Worm (Caenorhabditis elegans) whole organism, mixed stage, embryonic: ENCODE data around the gene psd-1.

Source experiments
- blmp-1 ChIP-seq: fragments of 150-350 bp; optimal IDR thresholded peaks from 2 replicates; lab custom pipeline; 2014; ENCODE audit warnings: missing biosample characterization, missing genetic modification characterization
- ceh-39 ChIP-seq: fragments of 150-350 bp; optimal IDR thresholded peaks from 2 replicates; lab custom pipeline; 2014; ENCODE audit warnings: missing biosample characterization, missing genetic modification characterization
- ceh-43 ChIP-seq: fragments of 200-800 bp; sonication (Bioruptor generic); optimal IDR thresholded peaks from 2 replicates; lab custom pipeline; 2018; ENCODE audit warnings: mild to moderate bottlenecking, missing genetic modification characterization, moderate library complexity, missing compliant biosample characterization
- ceh-83 ChIP-seq: fragments of 200-800 bp; sonication (Bioruptor generic); optimal IDR thresholded peaks from 2 replicates; lab custom pipeline; 2018; ENCODE audit warnings: mild to moderate bottlenecking, missing genetic modification characterization, missing compliant biosample characterization
- ces-1 ChIP-seq: fragments of 150-350 bp; optimal IDR thresholded peaks from 2 replicates; lab custom pipeline; 2014; ENCODE audit warnings: missing biosample characterization, missing genetic modification reagents, missing genetic modification characterization
- cnd-1 ChIP-seq: fragments of 200-800 bp; sonication (Bioruptor generic); optimal IDR thresholded peaks from 2 replicates; lab custom pipeline; 2018; ENCODE audit warnings: mild to moderate bottlenecking, missing genetic modification characterization, missing compliant biosample characterization
- drap-1 ChIP-seq: fragments of 200-800 bp; sonication (Bioruptor generic); optimal IDR thresholded peaks from 3 replicates; lab custom pipeline; 2018; ENCODE audit warnings: mild to moderate bottlenecking, missing genetic modification characterization, missing compliant biosample characterization
- elt-1 ChIP-seq: sonication (generic microtip); optimal IDR thresholded peaks from 2 replicates; lab custom pipeline; 2017; ENCODE audit warnings: missing genetic modification characterization, mild to moderate bottlenecking, missing compliant biosample characterization, antibody characterized with exemption, moderate library complexity, borderline replicate concordance; ENCODE audit not compliant: insufficient read depth
- elt-3 ChIP-seq: fragments of 150-350 bp; optimal IDR thresholded peaks from 2 replicates; lab custom pipeline; 2014; ENCODE audit warnings: missing biosample characterization, missing genetic modification characterization
- flh-1 ChIP-seq: fragments of 200-800 bp; sonication (Bioruptor generic); optimal IDR thresholded peaks from 2 replicates; lab custom pipeline; 2018; ENCODE audit warnings: mild to moderate bottlenecking, missing genetic modification characterization, moderate library complexity, missing compliant biosample characterization
- ham-2 ChIP-seq: fragments of 200-800 bp; sonication (Bioruptor generic); optimal IDR thresholded peaks from 2 replicates; lab custom pipeline; 2018; ENCODE audit warnings: mild to moderate bottlenecking, missing genetic modification characterization, missing compliant biosample characterization
- hlh-1 ChIP-seq: fragments of 150-350 bp; optimal IDR thresholded peaks from 2 replicates; lab custom pipeline; 2014; ENCODE audit warnings: missing biosample characterization, missing genetic modification reagents, missing genetic modification characterization
- lin-13 ChIP-seq: fragments of 150-350 bp; optimal IDR thresholded peaks from 2 replicates; lab custom pipeline; 2014; ENCODE audit warnings: missing biosample characterization, missing genetic modification characterization
- lin-32 ChIP-seq: fragments of 200-800 bp; sonication (Bioruptor generic); optimal IDR thresholded peaks from 2 replicates; lab custom pipeline; 2018; ENCODE audit warnings: mild to moderate bottlenecking, missing genetic modification characterization, missing compliant biosample characterization
- lsy-2 ChIP-seq: fragments of 150-350 bp; optimal IDR thresholded peaks from 2 replicates; lab custom pipeline; 2014; ENCODE audit warnings: missing biosample characterization, missing genetic modification characterization
- mab-5 ChIP-seq: fragments of 150-350 bp; optimal IDR thresholded peaks from 2 replicates; lab custom pipeline; 2014; ENCODE audit warnings: missing biosample characterization, missing genetic modification characterization
- mls-2 ChIP-seq: sonication (generic microtip); optimal IDR thresholded peaks from 2 replicates; lab custom pipeline; 2016; ENCODE audit warnings: mild to moderate bottlenecking, missing genetic modification characterization, moderate library complexity, missing compliant biosample characterization
- nhr-12 ChIP-seq: fragments of 150-350 bp; optimal IDR thresholded peaks from 2 replicates; lab custom pipeline; 2014; ENCODE audit warnings: missing biosample characterization, missing genetic modification characterization
- nhr-2 ChIP-seq: fragments of 150-350 bp; optimal IDR thresholded peaks from 2 replicates; lab custom pipeline; 2014; ENCODE audit warnings: missing biosample characterization, missing genetic modification characterization
- nhr-237 ChIP-seq: fragments of 150-350 bp; optimal IDR thresholded peaks from 2 replicates; lab custom pipeline; 2014; ENCODE audit warnings: missing biosample characterization, missing genetic modification characterization
- nhr-28 ChIP-seq: fragments of 150-350 bp; optimal IDR thresholded peaks from 2 replicates; lab custom pipeline; 2014; ENCODE audit warnings: missing biosample characterization, missing genetic modification characterization
- nhr-76 ChIP-seq: sonication (generic microtip); optimal IDR thresholded peaks from 2 replicates; lab custom pipeline; 2017; ENCODE audit warnings: missing biosample characterization, missing genetic modification characterization
- pha-4 ChIP-seq: fragments of 150-350 bp; optimal IDR thresholded peaks from 2 replicates; lab custom pipeline; 2018; ENCODE audit warnings: missing biosample characterization, missing genetic modification reagents, missing genetic modification characterization
- sem-2 ChIP-seq: fragments of 200-800 bp; sonication (Bioruptor generic); optimal IDR thresholded peaks from 2 replicates; lab custom pipeline; 2018; ENCODE audit warnings: mild to moderate bottlenecking, missing genetic modification characterization, missing compliant biosample characterization
- snpc-4 ChIP-seq: fragments of 150-350 bp; optimal IDR thresholded peaks from 2 replicates; lab custom pipeline; 2014; ENCODE audit warnings: missing biosample characterization, missing genetic modification characterization
- sptf-1 ChIP-seq: sonication (generic microtip); optimal IDR thresholded peaks from 2 replicates; lab custom pipeline; 2017; ENCODE audit warnings: mild to moderate bottlenecking, missing genetic modification characterization, moderate library complexity, missing compliant biosample characterization
- tbx-8 ChIP-seq: fragments of 200-800 bp; sonication (Bioruptor generic); optimal IDR thresholded peaks from 2 replicates; lab custom pipeline; 2018; ENCODE audit warnings: mild to moderate bottlenecking, missing genetic modification characterization, moderate library complexity, missing compliant biosample characterization
- unc-120 ChIP-seq: sonication (generic microtip); optimal IDR thresholded peaks from 2 replicates; lab custom pipeline; 2017; ENCODE audit warnings: missing genetic modification characterization, missing compliant biosample characterization; ENCODE audit not compliant: poor library complexity, severe bottlenecking
- unc-39 ChIP-seq: fragments of 150-350 bp; optimal IDR thresholded peaks from 2 replicates; lab custom pipeline; 2014; ENCODE audit warnings: missing biosample characterization, missing genetic modification characterization
- unc-62 ChIP-seq: fragments of 150-350 bp; optimal IDR thresholded peaks from 2 replicates; lab custom pipeline; 2014; ENCODE audit warnings: missing biosample characterization, missing genetic modification reagents, missing genetic modification characterization
- zip-8 ChIP-seq: fragments of 150-350 bp; optimal IDR thresholded peaks from 2 replicates; lab custom pipeline; 2014; ENCODE audit warnings: missing biosample characterization, missing genetic modification characterization
- ztf-11 ChIP-seq: fragments of 150-350 bp; optimal IDR thresholded peaks from 2 replicates; lab custom pipeline; 2014; ENCODE audit warnings: missing biosample characterization, missing genetic modification characterization

psd-1 gene

DNA sequence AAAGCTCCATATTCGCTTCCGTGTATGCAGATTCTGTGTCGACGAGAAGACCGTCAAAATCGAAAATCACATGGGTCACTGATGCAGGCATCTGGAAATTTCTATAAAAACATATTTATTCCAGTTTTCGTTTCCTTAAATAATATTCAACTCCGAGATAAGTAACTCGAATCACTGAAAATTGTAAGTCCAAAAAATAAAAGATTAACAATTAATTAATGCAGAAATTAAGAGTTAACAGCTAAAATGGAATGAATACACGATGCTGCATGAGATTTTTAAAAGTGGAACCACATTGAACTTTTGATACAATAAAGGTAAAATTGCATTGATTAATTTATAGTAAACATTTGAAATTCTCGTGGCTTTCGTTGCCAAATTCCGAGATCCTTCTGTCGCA, 44.4 kb downstream of the psd-1 start, which contains the start of gene R151.10:
Gene R151.10 (minus strand): TSS at position 101 of the 400 bp plus-strand sequence.
- no peak for TF ChIP-seq lsy-2 (tag; lab: Kevin White, UChicago)
- TF ChIP-seq unc-39 = no peak
- TF ChIP-seq ceh-39 = no peak
- no peak for TF ChIP-seq ceh-83 (GFP tag; lab: Kevin White, UChicago)
- TF ChIP-seq ham-2 (GFP tag; lab: Kevin White, UChicago) = no peak
- TF ChIP-seq mls-2 (tag; lab: Kevin White, UChicago) = no peak
- TF ChIP-seq nhr-28 (tag; lab: Kevin White, UChicago) = no peak
- no peak for TF ChIP-seq elt-3
- no peak for TF ChIP-seq sem-2 (GFP tag; lab: Kevin White, UChicago)

DNA sequence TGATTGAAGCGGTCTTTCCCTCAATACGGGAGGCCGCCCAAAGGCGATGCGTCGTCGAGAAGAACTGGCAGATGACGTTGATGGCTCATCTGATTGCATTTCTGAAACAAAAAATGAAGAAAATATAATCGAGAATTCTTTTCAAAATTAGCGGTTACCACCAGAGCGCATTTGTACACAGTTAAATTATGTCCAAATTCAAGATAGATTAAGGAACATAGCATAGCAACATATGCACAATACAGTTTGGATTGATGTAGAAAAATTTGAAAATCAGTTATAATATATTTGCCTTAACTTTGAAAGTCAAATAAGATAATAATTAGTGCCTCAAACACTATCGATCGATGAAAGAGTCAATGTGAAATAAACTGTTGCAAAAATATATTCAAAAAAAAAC, 45.5 kb downstream of the psd-1 start, which contains the start of gene R151.8:
Gene R151.8 (minus strand): TSS at position 101 of the 400 bp plus-strand sequence.
- TF ChIP-seq unc-120 = no peak
- no peak for TF ChIP-seq sptf-1
- no peak for TF ChIP-seq unc-62
- no peak for TF ChIP-seq zip-8 (tag; lab: Kevin White, UChicago)
- no peak for TF ChIP-seq unc-39
- no peak for TF ChIP-seq drap-1 (GFP tag; lab: Kevin White, UChicago)
- TF ChIP-seq lin-32 = no peak
- TF ChIP-seq nhr-2 (tag; lab: Kevin White, UChicago) = no peak
- TF ChIP-seq ham-2 (GFP tag; lab: Kevin White, UChicago) = no peak
- no peak for TF ChIP-seq flh-1 (GFP tag; lab: Kevin White, UChicago)

DNA sequence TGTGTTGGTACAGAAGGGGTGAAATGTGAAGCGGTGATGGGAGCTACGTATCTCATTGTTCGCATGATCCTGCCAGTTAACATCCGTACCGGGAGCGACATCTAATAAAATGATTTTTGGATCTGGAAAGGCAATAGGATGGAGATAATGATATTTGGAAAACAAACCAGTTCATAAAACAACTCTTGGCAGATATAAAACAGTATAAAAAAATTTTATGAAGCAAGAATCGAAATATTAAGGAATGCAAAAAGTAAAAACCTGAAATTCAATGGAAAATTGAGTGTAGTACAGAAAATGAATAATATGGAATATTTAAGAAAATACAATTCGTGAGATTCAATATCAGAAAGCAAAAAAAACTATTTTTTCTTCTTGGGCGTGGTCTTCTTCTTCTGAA, 48.6 kb downstream of the psd-1 start, which contains the start of gene hsp-75:
Gene hsp-75 (minus strand): TSS at position 101 of the 400 bp plus-strand sequence.
- TF ChIP-seq ces-1 (GFP tag; lab: Kevin White, UChicago) (no peak), zip-8 (tag; lab: Kevin White, UChicago) (no peak), lin-13 (tag; lab: Kevin White, UChicago) (no peak), unc-62 (no peak), ham-2 (GFP tag; lab: Kevin White, UChicago) (no peak), lin-32 (no peak), ceh-39 (no peak), nhr-76 (tag; lab: Kevin White, UChicago) (no peak), elt-3 (no peak), unc-120 (no peak), nhr-237 (no peak), elt-1 (no peak), pha-4 (tag; lab: Kevin White, UChicago) (no peak), mab-5 (no peak), nhr-28 (tag; lab: Kevin White, UChicago) (no peak), unc-39 (no peak), nhr-12 (tag; lab: Kevin White, UChicago) (no peak), sem-2 (GFP tag; lab: Kevin White, UChicago) (no peak), sptf-1 (no peak)

DNA sequence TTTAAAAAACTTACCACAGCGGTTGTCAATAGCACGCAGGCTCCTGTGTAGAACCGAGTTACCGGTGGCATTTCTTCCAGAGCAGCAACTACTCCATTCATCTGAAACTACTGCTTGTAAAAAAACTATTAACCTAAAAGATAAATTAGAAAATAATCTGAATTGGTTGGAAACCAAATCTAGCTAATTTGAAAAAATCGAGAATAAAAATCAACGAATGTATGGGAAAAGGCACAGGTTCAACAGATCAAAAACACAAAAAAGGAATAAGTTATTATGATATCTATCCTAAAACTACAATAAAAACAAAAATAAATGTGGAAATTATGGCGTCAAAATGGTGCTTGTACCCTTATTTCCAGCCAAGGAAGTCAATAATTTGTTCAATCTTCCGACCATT, 52.2 kb downstream of the psd-1 start, which contains the start of gene der-2:
Gene der-2 (minus strand): TSS at position 101 of the 400 bp plus-strand sequence.
- no peak for TF ChIP-seq ceh-83 (GFP tag; lab: Kevin White, UChicago)
- no peak for TF ChIP-seq cnd-1 (tag; lab: Kevin White, UChicago)
- TF ChIP-seq drap-1 (GFP tag; lab: Kevin White, UChicago) = no peak
- no peak for TF ChIP-seq nhr-76 (tag; lab: Kevin White, UChicago)
- no peak for TF ChIP-seq ceh-43 (GFP tag; lab: Kevin White, UChicago)
- no peak for TF ChIP-seq nhr-237
- no peak for TF ChIP-seq snpc-4 (tag; lab: Kevin White, UChicago)
- no peak for TF ChIP-seq unc-120
- no peak for TF ChIP-seq elt-1
- TF ChIP-seq mab-5 = no peak
- TF ChIP-seq zip-8 (tag; lab: Kevin White, UChicago) = no peak
- TF ChIP-seq sem-2 (GFP tag; lab: Kevin White, UChicago) = no peak
- no peak for TF ChIP-seq ztf-11 (tag; lab: Kevin White, UChicago)
- TF ChIP-seq nhr-12 (tag; lab: Kevin White, UChicago) = no peak

DNA sequence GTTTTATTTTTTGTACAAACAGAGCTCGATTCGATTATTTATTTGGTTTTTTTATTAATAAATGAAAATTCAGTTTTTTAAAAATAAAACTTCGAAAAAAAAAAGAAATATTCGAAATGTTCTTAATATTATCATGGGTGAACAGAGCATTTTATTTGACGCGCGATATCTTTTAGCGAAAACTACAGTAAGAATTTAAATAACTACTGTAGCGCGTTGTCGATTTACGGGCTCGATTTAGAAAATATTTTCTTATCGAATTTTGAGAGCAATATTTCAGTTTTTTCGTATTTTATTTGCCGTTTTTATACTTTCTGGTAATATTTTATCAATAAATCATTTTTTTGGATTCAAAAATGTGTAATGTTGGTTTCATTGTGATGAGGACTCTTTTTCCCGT, 54.1 kb downstream of the psd-1 start:
- TF ChIP-seq cnd-1 (tag; lab: Kevin White, UChicago) = no peak
- no peak for TF ChIP-seq mls-2 (tag; lab: Kevin White, UChicago)
- no peak for TF ChIP-seq nhr-2 (tag; lab: Kevin White, UChicago)
- no peak for TF ChIP-seq nhr-12 (tag; lab: Kevin White, UChicago)
- TF ChIP-seq zip-8 (tag; lab: Kevin White, UChicago) = no peak
- no peak for TF ChIP-seq blmp-1 (tag; lab: Kevin White, UChicago)
- no peak for TF ChIP-seq hlh-1 (tag; lab: Kevin White, UChicago)
- no peak for TF ChIP-seq elt-1
- no peak for TF ChIP-seq flh-1 (GFP tag; lab: Kevin White, UChicago)
- TF ChIP-seq mab-5 = no peak
- no peak for TF ChIP-seq unc-39
- TF ChIP-seq sem-2 (GFP tag; lab: Kevin White, UChicago) = no peak
- no peak for TF ChIP-seq tbx-8 (GFP tag; lab: Kevin White, UChicago)
- no peak for TF ChIP-seq nhr-76 (tag; lab: Kevin White, UChicago)
